Worm (Caenorhabditis elegans): Measurements from ENCODE around the gene T16G1.4.

ce11 chrV:12907436-12907835 lies 34.2 kb downstream of the T16G1.4 start:
- TF ChIP-seq unc-86 (tag; optimal IDR thresholded peaks at IDR 0.05) (no peak), mef-2 (tag; optimal IDR thresholded peaks at IDR 0.05) (no peak), elt-3 (tag; optimal IDR thresholded peaks at IDR 0.05) (no peak), lsy-2 (tag; optimal IDR thresholded peaks at IDR 0.05) (no peak), grh-1 (GFP tag; IDR thresholded peaks at IDR 0.05) (no peak), pag-3 (tag; optimal IDR thresholded peaks at IDR 0.05; ENCODE audit: borderline replicate concordance, insufficient read depth) (no peak), lin-15B (tag; optimal IDR thresholded peaks at IDR 0.05) (no peak), hlh-17 (GFP tag; optimal IDR thresholded peaks at IDR 0.05; ENCODE audit: borderline replicate concordance) (no peak), nhr-84 (tag; optimal IDR thresholded peaks at IDR 0.05) (no peak), lin-35 (GFP tag; optimal IDR thresholded peaks at IDR 0.05) (no peak), lin-13 (GFP tag; optimal IDR thresholded peaks at IDR 0.05) (no peak), efl-3 (GFP tag; optimal IDR thresholded peaks at IDR 0.05) (no peak), nhr-12 (tag; optimal IDR thresholded peaks at IDR 0.05) (no peak)
